Worm (Caenorhabditis elegans) whole organism, L3 larva: ENCODE measurements around the gene srh-279.

ENCODE experiments used
- R02D3.7 ChIP-seq: fragments of 150-350 bp; optimal IDR thresholded peaks from 2 replicates; lab custom pipeline; 2014; ENCODE audit warnings: missing biosample characterization, missing genetic modification characterization
- jun-1 ChIP-seq: fragments of 150-350 bp; optimal IDR thresholded peaks from 2 replicates; lab custom pipeline; 2014; ENCODE audit warnings: missing biosample characterization, missing genetic modification reagents, missing genetic modification characterization
- nhr-28 ChIP-seq: fragments of 150-350 bp; optimal IDR thresholded peaks from 2 replicates; lab custom pipeline; 2014; ENCODE audit warnings: missing biosample characterization, missing genetic modification characterization

- TF ChIP-seq nhr-28 (tag; lab: Kevin White, UChicago) (no peak), R02D3.7 (tag; lab: Kevin White, UChicago) (no peak), jun-1 (tag; lab: Kevin White, UChicago) (no peak)
Measured at ce11 chrV:16190485-16190884, 1.7 kb upstream of the srh-279 start, which contains the start of gene srh-281.
